Worm (Caenorhabditis elegans) whole organism, L4/young adult: ENCODE data around the gene T19C4.5.

Experiments
- W03F9.2 ChIP-seq: fragments of 150-350 bp; optimal IDR thresholded peaks from 2 replicates; lab custom pipeline; 2014; ENCODE audit warnings: missing biosample characterization, missing genetic modification characterization
- dao-5 ChIP-seq: sonication (generic microtip); optimal IDR thresholded peaks from 2 replicates; lab custom pipeline; 2016; ENCODE audit warnings: missing genotype, missing genetic modification characterization, moderate library complexity, missing compliant biosample characterization
- him-1 ChIP-seq: sonication (generic microtip); optimal IDR thresholded peaks from 2 replicates; lab custom pipeline; 2016; ENCODE audit warnings: missing genotype, missing genetic modification reagents, missing genetic modification characterization, missing compliant biosample characterization

The T19C4.5 gene

DNA sequence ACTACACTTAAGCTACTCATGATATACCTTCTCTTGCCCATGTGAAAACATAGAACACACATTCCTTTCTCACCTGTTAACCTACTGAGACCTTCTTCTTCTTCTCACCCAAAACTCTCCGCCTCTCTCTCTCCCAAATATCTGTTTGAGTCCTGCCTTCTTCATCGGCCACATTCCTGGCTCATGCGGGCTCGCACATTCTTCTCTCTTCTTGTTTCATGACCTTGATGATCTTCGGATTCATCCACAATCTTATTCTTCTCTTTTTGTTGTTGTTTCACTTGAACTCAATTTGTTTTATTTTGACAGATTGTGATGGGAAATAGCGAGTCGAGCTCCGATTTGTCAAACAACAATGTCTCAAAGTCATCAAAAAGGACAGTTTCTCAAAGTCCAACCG, at the start of gene T19C4.5:
Gene T19C4.5, plus strand, starts transcription at position 308 of the 400 bp plus-strand sequence.
- TF ChIP-seq him-1 (tag; lab: Kevin White, UChicago), result no peak
- no peak for TF ChIP-seq dao-5 (tag; lab: Kevin White, UChicago)
- no peak for TF ChIP-seq W03F9.2 (tag; lab: Kevin White, UChicago)

DNA sequence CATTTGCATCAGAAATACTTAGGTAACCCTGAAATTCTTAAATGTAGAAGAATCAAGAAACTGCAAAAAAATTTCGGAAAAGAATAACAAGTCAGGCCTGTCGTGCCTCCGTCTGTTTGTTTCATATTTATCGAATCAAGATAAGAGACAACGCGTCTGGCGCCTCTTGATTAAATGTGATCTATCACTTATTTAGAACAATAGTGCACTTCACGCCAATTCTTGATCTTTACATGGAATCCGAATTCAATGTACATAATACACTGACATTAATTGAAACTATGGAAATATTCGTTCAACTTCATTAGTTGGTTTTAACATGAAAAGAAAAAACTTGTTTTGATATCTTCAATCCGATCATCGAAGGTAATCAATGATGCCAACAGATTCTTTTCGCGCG, 49.5 kb upstream of the T19C4.5 start, which contains the start of gene mboa-2:
Gene mboa-2, minus strand, starts transcription at position 28 of the 400 bp plus-strand sequence.
- no peak for TF ChIP-seq him-1 (tag; lab: Kevin White, UChicago)
- peak; percentile 12 for TF ChIP-seq W03F9.2 (tag; lab: Kevin White, UChicago)

DNA sequence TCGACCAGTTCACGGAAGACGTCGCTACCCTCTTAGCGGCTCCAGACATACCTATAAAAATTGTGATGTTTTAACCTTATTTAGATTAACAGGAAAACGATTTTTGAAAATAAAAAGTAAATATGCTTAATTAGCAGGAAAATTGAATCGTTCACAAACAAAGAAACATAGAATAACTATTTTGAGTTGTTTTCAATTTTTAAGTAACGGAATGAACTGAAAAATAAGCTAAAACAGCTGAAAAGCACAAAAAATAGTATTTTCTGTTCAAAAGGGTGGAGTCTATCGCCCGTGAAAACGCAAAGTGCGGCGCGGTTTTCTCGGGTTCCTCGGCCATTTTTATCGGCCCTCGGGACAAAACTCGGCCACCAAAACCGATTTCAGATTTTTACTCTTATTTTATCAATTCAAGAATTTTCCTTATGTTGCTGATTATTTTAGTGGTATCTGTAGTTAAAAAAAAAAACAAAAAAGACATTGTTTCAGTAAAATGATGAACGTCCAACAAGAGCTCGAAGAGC, 48.1 kb upstream of the T19C4.5 start, which contains the start of the genes atp-5 and lmtr-3:
Gene atp-5, minus strand, starts transcription at position 51 of the 521 bp plus-strand sequence.
Gene lmtr-3, plus strand, starts transcription at position 370 of the 521 bp plus-strand sequence.
- TF ChIP-seq dao-5 (tag; lab: Kevin White, UChicago) (no peak), W03F9.2 (tag; lab: Kevin White, UChicago) (peak; percentile 84), him-1 (tag; lab: Kevin White, UChicago) (peak; percentile 34)

DNA sequence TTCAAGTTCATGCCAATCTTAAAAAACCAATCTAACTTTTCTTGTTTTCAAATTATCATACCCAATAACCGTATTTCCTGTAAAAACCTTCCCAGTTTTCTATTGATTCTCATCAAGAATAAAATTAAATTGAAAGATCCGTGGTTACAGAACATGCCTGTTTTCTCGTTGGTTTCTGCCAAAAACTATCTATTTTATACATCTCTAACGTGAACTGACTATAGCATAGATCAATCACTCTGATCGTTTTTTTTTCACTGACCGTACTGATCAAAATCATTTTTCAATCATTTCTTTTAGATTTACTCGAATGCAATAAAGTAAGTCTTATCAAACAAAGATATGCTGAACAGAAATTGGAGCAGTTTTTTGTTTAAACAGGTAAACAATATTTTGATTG, 47.1 kb upstream of the T19C4.5 start, which contains the start of gene C06H2.2:
Gene C06H2.2, plus strand, starts transcription at position 301 of the 400 bp plus-strand sequence.
- no peak for TF ChIP-seq him-1 (tag; lab: Kevin White, UChicago)
- TF ChIP-seq W03F9.2 (tag; lab: Kevin White, UChicago), result no peak
- no peak for TF ChIP-seq dao-5 (tag; lab: Kevin White, UChicago)

DNA sequence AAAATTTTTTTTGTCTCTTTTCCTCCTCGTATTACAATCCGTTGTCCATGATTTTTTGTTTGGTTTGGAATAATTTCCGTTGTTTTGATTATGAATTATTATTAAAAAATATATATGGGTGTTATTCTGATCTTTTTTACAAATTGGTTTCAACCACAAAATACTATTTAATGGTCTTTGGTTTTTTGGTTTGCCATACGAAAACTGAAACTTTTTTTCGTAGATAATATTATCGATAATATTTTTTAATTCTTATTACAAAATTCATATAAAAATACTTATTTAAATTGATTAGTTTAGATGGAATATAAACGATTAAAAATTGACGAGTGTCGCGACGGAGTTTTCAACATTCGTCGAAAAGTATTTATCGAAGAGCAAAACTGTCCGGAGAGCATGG, 44.8 kb upstream of the T19C4.5 start, which contains the start of gene jmjd-5:
Gene jmjd-5, plus strand, starts transcription at position 301 of the 400 bp plus-strand sequence.
- TF ChIP-seq him-1 (tag; lab: Kevin White, UChicago), result no peak
- TF ChIP-seq W03F9.2 (tag; lab: Kevin White, UChicago), result no peak
- TF ChIP-seq dao-5 (tag; lab: Kevin White, UChicago), result no peak

DNA sequence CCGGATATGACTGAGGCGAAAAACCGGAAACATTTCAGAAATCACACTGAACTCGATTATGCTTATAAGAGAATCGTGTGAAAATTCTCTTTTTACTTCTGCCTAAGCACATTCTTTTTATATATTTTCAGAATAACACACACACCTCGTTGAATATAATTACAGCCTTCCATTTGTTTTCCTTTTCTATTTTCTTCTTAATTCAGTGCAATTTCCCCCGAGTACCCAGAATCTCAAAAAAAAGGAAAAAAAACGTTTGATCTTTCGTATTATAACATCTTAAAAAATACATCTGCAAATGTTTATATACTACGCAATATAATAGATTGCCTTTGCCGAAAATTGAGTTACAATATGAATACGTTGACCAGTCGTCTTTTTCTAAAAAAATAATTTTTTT, 40.2 kb upstream of the T19C4.5 start:
- no peak for TF ChIP-seq dao-5 (tag; lab: Kevin White, UChicago)
- no peak for TF ChIP-seq W03F9.2 (tag; lab: Kevin White, UChicago)
- no peak for TF ChIP-seq him-1 (tag; lab: Kevin White, UChicago)

DNA sequence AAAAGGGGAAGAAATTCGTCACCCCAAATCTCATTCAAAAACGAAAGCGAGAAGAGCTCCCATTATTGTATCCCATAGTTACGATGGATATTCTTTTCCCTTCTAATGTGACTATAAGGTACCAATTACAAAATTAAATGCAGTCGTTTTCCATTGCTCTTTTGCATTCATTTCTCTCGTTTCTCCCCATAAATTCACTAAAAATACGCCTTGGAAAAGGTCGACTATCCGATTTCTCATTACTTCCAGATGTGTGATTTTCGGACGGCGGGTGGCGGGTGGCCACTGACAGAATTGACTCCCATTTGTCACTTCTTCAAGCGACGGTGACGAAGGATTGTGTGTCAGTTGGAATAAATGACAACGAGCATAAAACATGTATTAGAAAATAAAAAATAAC, 38.5 kb upstream of the T19C4.5 start:
- TF ChIP-seq him-1 (tag; lab: Kevin White, UChicago) (no peak), dao-5 (tag; lab: Kevin White, UChicago) (no peak), W03F9.2 (tag; lab: Kevin White, UChicago) (no peak)

DNA sequence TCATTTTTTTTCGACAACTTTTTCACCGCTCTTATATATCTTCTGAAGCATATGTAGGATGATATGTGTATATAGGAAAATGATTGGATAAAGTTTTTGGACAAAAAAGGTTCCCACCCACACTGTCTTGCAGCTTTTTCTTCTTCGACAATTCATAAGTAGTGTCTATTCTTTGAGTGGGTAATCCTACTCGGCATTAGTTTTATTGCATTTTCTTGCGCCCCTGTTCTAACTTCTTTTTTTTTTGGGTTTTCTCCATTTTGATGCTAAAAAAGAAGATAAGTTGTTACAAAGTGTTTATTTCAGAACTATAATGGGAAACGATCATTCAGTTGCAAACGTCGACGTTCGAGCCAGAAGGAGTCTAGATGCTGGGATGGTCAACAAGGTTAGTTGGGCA, 37.7 kb upstream of the T19C4.5 start, which contains the start of gene glb-3:
Gene glb-3, plus strand, starts transcription at position 301 of the 400 bp plus-strand sequence.
- no peak for TF ChIP-seq dao-5 (tag; lab: Kevin White, UChicago)
- TF ChIP-seq W03F9.2 (tag; lab: Kevin White, UChicago), result no peak
- TF ChIP-seq him-1 (tag; lab: Kevin White, UChicago), result no peak

DNA sequence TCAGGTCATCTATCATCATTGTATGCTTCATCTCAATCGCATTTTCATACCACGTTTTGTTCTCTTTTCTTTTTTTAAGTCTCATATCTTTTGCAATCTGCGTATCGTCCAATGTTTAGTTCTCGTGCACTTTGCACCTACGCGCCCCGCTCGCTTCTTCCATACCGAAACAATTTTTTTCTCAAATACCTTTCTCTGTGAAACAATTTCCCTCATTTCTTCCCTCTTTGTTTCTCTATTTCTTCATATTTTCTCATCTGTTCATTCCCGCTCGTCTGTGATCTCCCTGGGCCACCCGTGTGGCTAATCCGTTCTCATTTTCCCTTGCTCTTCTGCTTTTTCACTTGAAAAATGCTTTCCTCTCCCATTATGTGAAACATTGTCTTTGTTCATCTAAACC, 31.7 kb upstream of the T19C4.5 start:
- TF ChIP-seq him-1 (tag; lab: Kevin White, UChicago) (no peak), W03F9.2 (tag; lab: Kevin White, UChicago) (no peak), dao-5 (tag; lab: Kevin White, UChicago) (no peak)

DNA sequence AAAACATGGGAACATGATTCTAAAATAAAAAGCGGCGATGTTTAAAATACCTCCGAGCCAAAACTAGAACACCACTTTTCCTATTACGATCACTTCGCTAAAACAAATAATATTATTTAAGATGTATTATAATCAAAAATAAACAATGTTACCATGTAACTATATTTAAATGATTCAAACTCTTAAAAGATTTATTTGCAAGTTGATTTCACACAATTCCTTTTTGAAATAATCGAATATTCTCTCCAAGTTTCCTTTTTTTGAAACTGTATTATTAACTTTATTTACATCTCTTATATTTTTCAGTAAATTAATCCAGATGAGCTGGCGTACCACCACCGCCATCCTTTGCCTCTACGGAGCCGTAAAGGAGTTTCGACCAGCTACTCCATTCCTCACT, 30.8 kb upstream of the T19C4.5 start, which contains the start of gene folt-1:
Gene folt-1, plus strand, starts transcription at position 301 of the 400 bp plus-strand sequence.
- TF ChIP-seq him-1 (tag; lab: Kevin White, UChicago) (no peak), dao-5 (tag; lab: Kevin White, UChicago) (no peak), W03F9.2 (tag; lab: Kevin White, UChicago) (no peak)

DNA sequence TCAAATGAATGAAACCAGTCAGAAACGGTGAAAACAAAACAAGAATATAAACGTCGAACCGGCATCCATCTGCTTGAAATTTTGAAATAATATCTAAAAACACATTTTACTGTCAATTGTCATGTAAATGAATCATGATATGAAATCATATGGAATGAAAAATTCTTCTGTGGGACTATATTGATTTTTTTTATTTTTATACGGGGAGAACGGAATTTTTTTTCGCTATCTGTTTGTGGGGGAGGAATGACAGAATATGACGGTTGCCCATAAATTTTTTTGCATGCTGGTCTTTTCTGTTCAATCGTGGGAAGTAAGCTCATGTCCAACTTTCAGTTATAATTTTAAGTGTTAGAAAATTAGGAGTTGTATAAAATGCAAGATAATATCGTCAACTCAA, 27.3 kb upstream of the T19C4.5 start, which contains the start of gene C06H2.7:
Gene C06H2.7, minus strand, starts transcription at position 101 of the 400 bp plus-strand sequence.
- TF ChIP-seq dao-5 (tag; lab: Kevin White, UChicago), result no peak
- no peak for TF ChIP-seq him-1 (tag; lab: Kevin White, UChicago)
- no peak for TF ChIP-seq W03F9.2 (tag; lab: Kevin White, UChicago)

DNA sequence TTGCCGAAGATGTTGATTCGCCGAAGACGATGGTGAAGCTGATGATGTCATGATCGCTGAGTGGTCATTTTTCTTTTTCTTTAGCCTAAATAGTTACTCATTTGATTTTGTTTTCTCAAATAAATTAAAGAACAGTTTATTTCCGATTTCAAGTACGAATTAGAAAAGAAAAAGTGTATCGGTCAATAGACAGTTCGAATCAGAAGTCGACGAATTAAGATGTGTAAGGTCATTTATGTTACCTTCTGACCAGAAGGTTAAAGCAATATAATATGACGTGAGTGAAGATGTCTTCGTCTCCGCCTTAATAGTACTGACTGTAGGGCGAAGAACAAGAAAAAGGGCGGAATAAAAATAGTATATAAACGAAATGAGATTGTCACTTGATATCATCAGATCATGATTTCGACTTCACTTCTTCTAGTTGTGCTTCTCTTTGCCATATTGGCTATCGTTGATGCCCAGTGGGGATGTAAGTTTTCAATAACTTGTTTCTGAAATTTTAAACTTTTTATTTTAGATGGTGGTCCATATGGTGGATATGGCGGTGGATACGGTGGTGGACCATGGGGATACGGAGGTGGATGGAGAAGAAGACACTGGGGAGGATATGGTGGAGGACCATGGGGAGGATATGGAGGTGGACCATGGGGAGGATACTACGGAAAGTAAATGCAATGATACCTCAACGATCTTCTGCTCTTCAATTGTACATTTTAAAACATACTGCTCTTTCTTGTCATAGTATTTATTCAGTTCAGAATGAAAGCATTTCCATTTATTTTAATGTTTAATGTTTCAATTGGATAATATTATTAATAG, 24.8 kb upstream of the T19C4.5 start, which contains the start of the genes T19C4.24 and nlp-33:
Gene T19C4.24, minus strand, starts transcription at position 51 of the 822 bp plus-strand sequence.
Gene nlp-33, plus strand, starts transcription at position 389 of the 822 bp plus-strand sequence.
- no peak for TF ChIP-seq W03F9.2 (tag; lab: Kevin White, UChicago)
- no peak for TF ChIP-seq dao-5 (tag; lab: Kevin White, UChicago)
- no peak for TF ChIP-seq him-1 (tag; lab: Kevin White, UChicago)

DNA sequence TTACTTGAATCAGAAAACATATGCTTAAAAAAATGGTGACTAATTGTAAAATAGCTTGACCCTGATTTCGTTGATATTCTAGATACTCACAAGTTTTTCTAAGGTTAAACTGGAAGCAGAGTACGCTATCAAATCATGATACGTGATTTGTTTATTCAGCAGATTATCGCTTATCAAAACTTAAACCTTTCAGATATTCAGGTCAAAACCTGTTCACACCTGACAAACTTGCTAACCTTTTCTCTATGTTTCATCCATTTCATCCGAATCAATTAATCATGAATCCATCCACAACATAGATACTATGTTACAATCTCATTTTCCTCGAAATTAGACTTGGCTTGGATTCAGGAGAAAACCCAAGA, 24.3 kb upstream of the T19C4.5 start:
- no peak for TF ChIP-seq W03F9.2 (tag; lab: Kevin White, UChicago)
- no peak for TF ChIP-seq dao-5 (tag; lab: Kevin White, UChicago)
- TF ChIP-seq him-1 (tag; lab: Kevin White, UChicago), result no peak
